Worm (Caenorhabditis elegans) whole organism, early embryonic: ENCODE data around the gene T28A11.18.

Source experiments
- F13C5.2 ChIP-seq: sonication (generic microtip); optimal IDR thresholded peaks from 2 replicates; lab custom pipeline; 2017; ENCODE audit warnings: mild to moderate bottlenecking, missing genetic modification characterization, inconsistent platforms, missing compliant biosample characterization
- ama-1 ChIP-seq: fragments of 150-350 bp; optimal IDR thresholded peaks from 2 replicates; lab custom pipeline; 2014
- ceh-13 ChIP-seq: fragments of 200-800 bp; sonication (Bioruptor generic); optimal IDR thresholded peaks from 2 replicates; lab custom pipeline; 2018; ENCODE audit warnings: mild to moderate bottlenecking, missing genetic modification characterization, missing compliant biosample characterization
- ceh-36 ChIP-seq: sonication (generic microtip); optimal IDR thresholded peaks from 2 replicates; lab custom pipeline; 2016; ENCODE audit warnings: missing genetic modification characterization, inconsistent platforms, missing compliant biosample characterization
- flt-1 ChIP-seq: fragments of 200-800 bp; sonication (Bioruptor generic); IDR thresholded peaks from 2 replicates; pipeline ENCODE4 v1.3.6; 2022; ENCODE audit warnings: missing genetic modification characterization, missing compliant biosample characterization
- hmg-4 ChIP-seq: fragments of 200-800 bp; sonication (Bioruptor generic); optimal IDR thresholded peaks from 2 replicates; lab custom pipeline; 2018; ENCODE audit warnings: mild to moderate bottlenecking, missing genetic modification characterization, missing compliant biosample characterization
- hnd-1 ChIP-seq: sonication (generic microtip); optimal IDR thresholded peaks from 2 replicates; lab custom pipeline; 2016; ENCODE audit warnings: missing genetic modification characterization, missing compliant biosample characterization

ce11 chrV:3273577-3274100 is 5.8 kb upstream of the T28A11.18 start, which contains the start of gene T28A11.4:
- TF ChIP-seq F13C5.2 (tag; lab: Kevin White, UChicago) (no peak), ama-1 (lab: Kevin White, UChicago) (no peak), hnd-1 (tag; lab: Kevin White, UChicago) (no peak), ceh-36 (tag; lab: Kevin White, UChicago) (no peak), flt-1 (no peak), ceh-13 (no peak), hmg-4 (GFP tag; lab: Kevin White, UChicago) (no peak)
